Worm (Caenorhabditis elegans) whole organism, L1 larva: Measurements from ENCODE around the gene F54E7.6.

Experiments used
- F16B12.6 ChIP-seq: fragments of 150-350 bp; optimal IDR thresholded peaks from 2 replicates; lab custom pipeline; 2014; ENCODE audit warnings: missing biosample characterization, missing genetic modification characterization
- Y116A8C.19 ChIP-seq: sonication (generic microtip); optimal IDR thresholded peaks from 2 replicates; lab custom pipeline; 2016; ENCODE audit warnings: missing compliant biosample characterization, missing genetic modification characterization, borderline replicate concordance
- aha-1 ChIP-seq: fragments of 150-350 bp; optimal IDR thresholded peaks from 2 replicates; lab custom pipeline; 2014; ENCODE audit warnings: missing biosample characterization, missing genetic modification characterization
- alr-1 ChIP-seq: fragments of 200-800 bp; sonication (Bioruptor generic); optimal IDR thresholded peaks from 2 replicates; lab custom pipeline; 2018; ENCODE audit warnings: borderline replicate concordance, mild to moderate bottlenecking, missing genetic modification characterization, missing compliant biosample characterization
- blmp-1 ChIP-seq: fragments of 150-350 bp; optimal IDR thresholded peaks from 2 replicates; lab custom pipeline; 2014; ENCODE audit warnings: missing biosample characterization, missing genetic modification characterization
- ceh-8 ChIP-seq: fragments of 200-800 bp; sonication (Bioruptor generic); optimal IDR thresholded peaks from 2 replicates; lab custom pipeline; 2018; ENCODE audit warnings: mild to moderate bottlenecking, missing genetic modification characterization, moderate library complexity, missing compliant biosample characterization
- ceh-82 ChIP-seq, 3 experiments: fragments of 150-350 bp in 1 of 3; sonication (generic microtip) in 2 of 3; optimal IDR thresholded peaks; 2 replicates each; lab custom pipeline; 2014 to 2017; ENCODE audit warnings: missing biosample characterization in 3 of 3, missing genetic modification characterization in 3 of 3
- ceh-90 ChIP-seq: sonication (generic microtip); optimal IDR thresholded peaks from 2 replicates; lab custom pipeline; 2016; ENCODE audit warnings: missing genetic modification characterization, missing compliant biosample characterization
- dpl-1 ChIP-seq, 3 experiments: fragments of 150-350 bp in 2 of 3; sonication (generic microtip) in 1 of 3; optimal IDR thresholded peaks; 2 replicates each; lab custom pipeline; 2014 to 2017; ENCODE audit warnings: missing biosample characterization in 3 of 3, missing genetic modification characterization in 3 of 3, missing genetic modification reagents in 3 of 3
- efl-1 ChIP-seq, 4 experiments: fragments of 150-350 bp; optimal IDR thresholded peaks in 3 of 4; peaks in 1 of 4; 1 replicate in 1 of 4; 2 replicates in 3 of 4; lab custom pipeline; 2014; ENCODE audit warnings: missing biosample characterization in 2 of 4, missing genetic modification characterization in 2 of 4, missing genetic modification reagents in 2 of 4
- egl-13 ChIP-seq: sonication (generic microtip); optimal IDR thresholded peaks from 2 replicates; lab custom pipeline; 2016; ENCODE audit warnings: missing genotype, missing genetic modification reagents, missing genetic modification characterization, missing compliant biosample characterization
- fkh-10 ChIP-seq: sonication (generic microtip); optimal IDR thresholded peaks from 2 replicates; lab custom pipeline; 2017; ENCODE audit warnings: missing biosample characterization, missing genetic modification reagents, missing genetic modification characterization
- fkh-4 ChIP-seq: sonication (generic microtip); optimal IDR thresholded peaks from 2 replicates; lab custom pipeline; 2016; ENCODE audit warnings: missing compliant biosample characterization, missing genetic modification characterization, borderline replicate concordance
- fos-1 ChIP-seq: fragments of 150-350 bp; optimal IDR thresholded peaks from 2 replicates; lab custom pipeline; 2014; ENCODE audit warnings: missing biosample characterization, missing genetic modification characterization
- grh-1 ChIP-seq: fragments of 200-800 bp; sonication (Bioruptor generic); IDR thresholded peaks from 2 replicates; pipeline ENCODE4 v1.3.6; 2022; ENCODE audit warnings: missing genetic modification reagents, missing genetic modification characterization, missing compliant biosample characterization
- hlh-17 ChIP-seq: fragments of 200-800 bp; sonication (Bioruptor generic); optimal IDR thresholded peaks from 2 replicates; lab custom pipeline; 2018; ENCODE audit warnings: missing genetic modification characterization, mild to moderate bottlenecking, missing compliant biosample characterization, moderate library complexity, borderline replicate concordance
- hlh-4 ChIP-seq: sonication (generic microtip); optimal IDR thresholded peaks from 2 replicates; lab custom pipeline; 2016; ENCODE audit warnings: mild to moderate bottlenecking, missing genetic modification characterization, missing compliant biosample characterization
- hpl-2 ChIP-seq: fragments of 150-350 bp; optimal IDR thresholded peaks from 2 replicates; lab custom pipeline; 2014; ENCODE audit warnings: missing biosample characterization, missing genetic modification reagents, missing genetic modification characterization
- isw-1 ChIP-seq: fragments of 200-800 bp; sonication (Bioruptor generic); IDR thresholded peaks from 2 replicates; pipeline ENCODE4 v1.3.6; 2022; ENCODE audit warnings: missing genetic modification characterization, missing compliant biosample characterization
- jun-1 ChIP-seq: fragments of 150-350 bp; optimal IDR thresholded peaks from 2 replicates; lab custom pipeline; 2014; ENCODE audit warnings: missing biosample characterization, missing genetic modification reagents, missing genetic modification characterization
- lin-13 ChIP-seq: fragments of 150-350 bp; optimal IDR thresholded peaks from 2 replicates; lab custom pipeline; 2014; ENCODE audit warnings: missing biosample characterization, missing genetic modification reagents, missing genetic modification characterization
- lin-14 ChIP-seq: fragments of 200-800 bp; sonication (Bioruptor generic); optimal IDR thresholded peaks from 2 replicates; lab custom pipeline; 2018; ENCODE audit warnings: mild to moderate bottlenecking, missing genetic modification characterization, moderate library complexity, missing compliant biosample characterization
- lin-35 ChIP-seq, 2 experiments: fragments of 150-350 bp; optimal IDR thresholded peaks; 2 replicates each; lab custom pipeline; 2014; ENCODE audit warnings: missing biosample characterization in 2 of 2, missing genetic modification characterization in 2 of 2, missing genetic modification reagents in 2 of 2
- lsy-2 ChIP-seq, 2 experiments: fragments of 150-350 bp; optimal IDR thresholded peaks; 2 replicates each; lab custom pipeline; 2014; ENCODE audit warnings: missing biosample characterization in 2 of 2, missing genetic modification characterization in 2 of 2
- mab-9 ChIP-seq: fragments of 200-800 bp; sonication (Bioruptor generic); IDR thresholded peaks from 2 replicates; pipeline ENCODE4 v1.3.6; 2022; ENCODE audit warnings: missing genetic modification reagents, missing genetic modification characterization, missing compliant biosample characterization
- mep-1 ChIP-seq: fragments of 150-350 bp; optimal IDR thresholded peaks from 2 replicates; lab custom pipeline; 2014; ENCODE audit warnings: missing biosample characterization, missing genetic modification characterization
- nhr-19 ChIP-seq: fragments of 200-800 bp; sonication (Bioruptor generic); conservative IDR thresholded peaks from 2 replicates; pipeline ENCODE4 v1.3.6; 2022; ENCODE audit warnings: missing genetic modification characterization, missing compliant biosample characterization
- nhr-20 ChIP-seq: sonication (generic microtip); optimal IDR thresholded peaks from 2 replicates; lab custom pipeline; 2016; ENCODE audit warnings: mild to moderate bottlenecking, missing genetic modification characterization, missing compliant biosample characterization
- nhr-47 ChIP-seq: sonication (generic microtip); optimal IDR thresholded peaks from 2 replicates; lab custom pipeline; 2016; ENCODE audit warnings: mild to moderate bottlenecking, missing genetic modification characterization, moderate library complexity, missing compliant biosample characterization
- nhr-71 ChIP-seq: sonication (generic microtip); optimal IDR thresholded peaks from 2 replicates; lab custom pipeline; 2016; ENCODE audit warnings: mild to moderate bottlenecking, missing genetic modification characterization, moderate library complexity, missing compliant biosample characterization
- pax-3 ChIP-seq: fragments of 200-800 bp; sonication (Bioruptor generic); optimal IDR thresholded peaks from 2 replicates; lab custom pipeline; 2018; ENCODE audit warnings: mild to moderate bottlenecking, missing genetic modification characterization, moderate library complexity, missing compliant biosample characterization
- snu-23 ChIP-seq: sonication (generic microtip); optimal IDR thresholded peaks from 2 replicates; lab custom pipeline; 2016; ENCODE audit warnings: missing genetic modification characterization, missing compliant biosample characterization
- sptf-1 ChIP-seq: fragments of 150-350 bp; optimal IDR thresholded peaks from 2 replicates; lab custom pipeline; 2014; ENCODE audit warnings: missing biosample characterization, missing genetic modification characterization
- tbx-2 ChIP-seq: sonication (generic microtip); optimal IDR thresholded peaks from 2 replicates; lab custom pipeline; 2016; ENCODE audit warnings: missing genetic modification characterization, missing compliant biosample characterization
- unc-30 ChIP-seq: sonication (generic microtip); optimal IDR thresholded peaks from 2 replicates; lab custom pipeline; 2017; ENCODE audit warnings: missing biosample characterization, missing genetic modification characterization
- unc-62 ChIP-seq: fragments of 150-350 bp; optimal IDR thresholded peaks from 2 replicates; lab custom pipeline; 2014; ENCODE audit warnings: missing biosample characterization, missing genetic modification reagents, missing genetic modification characterization
- unc-86 ChIP-seq: sonication (generic microtip); optimal IDR thresholded peaks from 2 replicates; lab custom pipeline; 2016; ENCODE audit warnings: missing genetic modification characterization, missing compliant biosample characterization
- vab-15 ChIP-seq: sonication (generic microtip); optimal IDR thresholded peaks from 2 replicates; lab custom pipeline; 2017; ENCODE audit warnings: missing genotype, mild to moderate bottlenecking, missing genetic modification characterization, missing compliant biosample characterization
- xbp-1 ChIP-seq: sonication (generic microtip); optimal IDR thresholded peaks from 2 replicates; lab custom pipeline; 2016; ENCODE audit warnings: missing genetic modification characterization, missing compliant biosample characterization
- zag-1 ChIP-seq: fragments of 150-350 bp; optimal IDR thresholded peaks from 2 replicates; lab custom pipeline; 2014; ENCODE audit warnings: missing biosample characterization, missing genetic modification characterization

F54E7.6 gene

DNA sequence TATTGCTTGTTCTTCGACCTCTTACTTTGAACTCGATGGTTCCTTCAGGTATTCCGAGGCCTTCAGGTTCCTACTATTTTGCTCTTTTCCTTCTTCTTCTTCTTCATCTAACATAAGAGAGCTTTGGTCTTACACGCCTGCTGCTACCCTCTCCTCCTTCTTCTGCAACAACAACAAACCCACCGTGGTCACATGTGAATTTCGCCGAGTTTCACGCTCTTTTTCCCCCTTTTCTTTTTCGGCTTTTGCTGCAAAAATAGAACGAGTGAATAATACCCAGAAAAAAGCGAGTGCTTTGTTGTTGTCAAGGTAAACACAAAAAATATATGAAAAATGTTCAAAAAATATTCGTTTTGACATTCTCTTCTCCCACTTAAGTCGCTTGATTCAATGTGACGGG, 37.5 kb downstream of the F54E7.6 start (continued):
- TF ChIP-seq grh-1 (no peak), pax-3 (tag; lab: Kevin White, UChicago) (no peak), lin-13 (GFP tag; lab: Kevin White, UChicago) (no peak), lin-14 (peak; percentile 70), mab-9 (GFP tag; lab: Robert Waterston, UW) (no peak), nhr-71 (peak; percentile 24), fkh-4 (tag; lab: Kevin White, UChicago) (no peak), isw-1 (GFP tag; lab: Robert Waterston, UW) (no peak), hlh-17 (no peak), unc-62 (no peak), blmp-1 (no peak), zag-1 (no peak), fkh-10 (no peak), unc-86 (peak; percentile 10), tbx-2 (tag; lab: Kevin White, UChicago) (no peak), snu-23 (GFP tag; lab: Kevin White, UChicago) (peak; percentile 4), lsy-2 (tag; optimal IDR thresholded peaks at IDR 0.05; lab: Kevin White, UChicago) (peak in 1 of 2 experiments; percentile 6), fos-1 (tag; lab: Kevin White, UChicago) (no peak), nhr-19 (GFP tag; lab: Robert Waterston, UW) (0 out of 2 replicates have a peak, but pooled peaks have one; percentile 2), Y116A8C.19 (no peak), alr-1 (tag; lab: Kevin White, UChicago) (no peak), ceh-90 (no peak), nhr-47 (tag; lab: Kevin White, UChicago) (no peak), egl-13 (tag; lab: Kevin White, UChicago) (no peak)

DNA sequence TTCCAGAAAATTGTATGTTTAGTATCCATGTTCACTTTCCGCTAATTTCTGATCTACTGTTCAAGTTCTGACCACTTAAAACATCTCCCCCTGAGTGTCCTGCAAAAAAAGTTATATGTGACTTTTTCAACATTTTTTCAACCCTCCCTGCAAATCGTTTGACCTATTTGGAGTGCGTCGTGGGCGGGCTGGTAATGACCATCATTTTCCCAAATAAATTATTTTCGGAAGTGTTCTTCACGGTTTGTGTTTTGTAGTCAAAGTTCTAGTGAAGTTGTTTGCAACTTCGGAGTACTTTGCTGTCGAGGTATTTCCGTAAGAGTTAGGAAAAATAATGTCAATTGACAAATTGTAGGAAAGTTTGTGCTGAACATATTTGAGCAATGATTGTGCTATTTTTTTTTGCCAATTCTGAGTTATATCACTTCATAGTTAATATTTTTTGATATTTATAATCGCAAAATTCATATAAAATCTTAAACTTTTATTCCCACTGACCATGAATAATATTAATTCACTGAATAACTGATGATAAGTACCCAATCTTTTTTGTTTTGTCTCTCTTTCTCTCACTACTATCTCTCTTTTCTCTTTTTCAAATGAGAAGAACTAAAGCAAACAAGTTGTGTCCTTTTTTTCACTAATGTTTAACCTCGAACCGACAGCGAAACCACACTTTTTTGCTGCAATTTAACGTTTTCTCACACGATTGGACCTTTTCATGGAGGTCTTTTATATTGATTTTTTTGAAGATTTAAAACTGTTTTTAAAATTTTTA, 38.5 kb downstream of the F54E7.6 start:
- TF ChIP-seq lin-35 (GFP tag; optimal IDR thresholded peaks at IDR 0.05; lab: Kevin White, UChicago) (no peak), F16B12.6 (no peak), sptf-1 (tag; lab: Kevin White, UChicago) (no peak), ceh-82 (tag; optimal IDR thresholded peaks at IDR 0.05; lab: Kevin White, UChicago) (no peak), jun-1 (tag; lab: Kevin White, UChicago) (no peak), lin-14 (peak; percentile 55), mab-9 (GFP tag; lab: Robert Waterston, UW) (no peak), mep-1 (peak; percentile 10), unc-30 (no peak), tbx-2 (tag; lab: Kevin White, UChicago) (no peak), aha-1 (no peak), egl-13 (tag; lab: Kevin White, UChicago) (no peak), ceh-90 (no peak), vab-15 (tag; lab: Kevin White, UChicago) (no peak), xbp-1 (tag; lab: Kevin White, UChicago) (no peak), nhr-47 (tag; lab: Kevin White, UChicago) (peak; percentile 0), efl-1 (optimal IDR thresholded peaks at IDR 0.05; lab: Kevin White, UChicago) (no peak), efl-1 (GFP tag; optimal IDR thresholded peaks at IDR 0.05 in 1 of 2; lab: Kevin White, UChicago) (peak in 1 of 2 experiments; percentile 29), ceh-8 (GFP tag; lab: Kevin White, UChicago) (no peak), nhr-20 (tag; lab: Kevin White, UChicago) (no peak), hpl-2 (GFP tag; lab: Kevin White, UChicago) (no peak), dpl-1 (GFP tag; optimal IDR thresholded peaks at IDR 0.05; lab: Kevin White, UChicago) (no peak), hlh-4 (tag; lab: Kevin White, UChicago) (no peak), nhr-71 (peak; percentile 8)
